Fruit fly (Drosophila melanogaster): ENCODE data around the gene CG13658.

The CG13658 gene

DNA sequence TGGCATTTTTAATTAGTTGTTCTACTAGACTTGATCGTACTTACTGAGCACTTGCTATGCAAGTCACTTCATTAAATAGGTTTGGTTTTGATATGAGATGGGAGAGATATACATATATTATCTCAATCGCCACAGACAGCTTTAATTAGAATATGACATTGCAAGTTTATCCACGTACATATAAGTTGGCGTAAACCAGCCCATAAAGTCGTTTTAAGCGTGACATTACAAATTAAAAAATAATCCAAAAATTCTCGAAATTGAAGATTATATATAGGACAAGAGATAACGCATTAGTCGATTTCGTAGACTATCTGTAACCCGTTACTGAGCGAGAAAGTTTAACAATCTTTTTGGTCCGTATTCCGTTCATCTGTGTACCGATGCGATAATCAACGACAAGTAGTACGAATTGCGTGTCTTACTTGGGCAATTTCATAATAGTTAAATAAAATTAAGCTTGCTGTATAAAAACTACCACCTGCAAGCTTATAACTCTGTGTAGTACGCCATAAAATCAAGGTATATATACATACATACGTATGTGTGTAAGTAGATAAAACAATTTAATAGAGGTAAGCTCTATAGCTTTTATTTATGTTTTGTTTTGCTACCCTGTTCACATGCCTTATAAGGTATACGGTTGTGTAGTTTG is 32.9 kb downstream of the CG13658 start, which contains the start of gene CG10560:
TSS of gene CG10560 (minus strand) at position 51 of the 655 bp plus-strand sequence.
- no peak for TF ChIP-seq CG8301 (tag; optimal IDR thresholded peaks at IDR 0.05)
- no peak for TF ChIP-seq CG14655 (GFP tag; optimal IDR thresholded peaks at IDR 0.05)
- no peak for TF ChIP-seq Pif1A (GFP tag; optimal IDR thresholded peaks at IDR 0.05)
- TF ChIP-seq Pif1B (GFP tag; optimal IDR thresholded peaks at IDR 0.05), result no peak
- no peak for TF ChIP-seq CG17806 (tag; optimal IDR thresholded peaks at IDR 0.05)
- TF ChIP-seq CG8159 (tag; optimal IDR thresholded peaks at IDR 0.05), result no peak
- no peak for TF ChIP-seq gl (tag; optimal IDR thresholded peaks at IDR 0.05)
- no peak for TF ChIP-seq Snoo (tag; optimal IDR thresholded peaks at IDR 0.05)
- TF ChIP-seq CG4496 (GFP tag; IDR thresholded peaks at IDR 0.05), result no peak

DNA sequence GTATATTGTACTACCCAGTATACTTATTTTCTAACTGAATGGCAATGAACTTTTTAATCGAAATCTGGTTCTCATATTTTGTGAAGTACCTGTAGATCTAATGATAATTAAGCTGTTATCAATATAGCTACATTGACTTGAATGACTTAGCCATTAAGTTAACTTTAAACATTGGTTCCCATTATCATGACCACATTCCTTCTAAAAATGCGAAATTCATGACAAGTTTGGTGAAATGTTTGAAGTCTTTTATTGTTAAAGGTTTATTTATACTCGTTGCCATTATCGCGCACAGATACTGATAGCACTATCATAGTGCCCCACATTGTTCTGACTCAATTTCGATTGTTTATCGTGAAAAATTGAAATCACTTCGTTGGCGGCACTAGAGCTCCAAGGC is 33.6 kb downstream of the CG13658 start:
- TF ChIP-seq CG8301 (tag; optimal IDR thresholded peaks at IDR 0.05) (no peak), CG10348 (GFP tag; IDR thresholded peaks at IDR 0.05) (no peak), Pif1A (GFP tag; optimal IDR thresholded peaks at IDR 0.05) (no peak), rn (GFP tag; IDR thresholded peaks at IDR 0.05) (no peak), CG4496 (GFP tag; IDR thresholded peaks at IDR 0.05) (no peak), EcR (GFP tag; optimal IDR thresholded peaks at IDR 0.05) (no peak), Ets98B (GFP tag; IDR thresholded peaks at IDR 0.05) (no peak), CG34367 (tag; optimal IDR thresholded peaks at IDR 0.05) (no peak), CG13204 (GFP tag; optimal IDR thresholded peaks at IDR 0.05) (no peak), CG15710 (tag; optimal IDR thresholded peaks at IDR 0.05) (no peak), Pif1B (GFP tag; optimal IDR thresholded peaks at IDR 0.05) (no peak), CG32121 (GFP tag; IDR thresholded peaks at IDR 0.05) (no peak), CG17806 (tag; optimal IDR thresholded peaks at IDR 0.05) (no peak), CG14655 (GFP tag; optimal IDR thresholded peaks at IDR 0.05) (no peak)

DNA sequence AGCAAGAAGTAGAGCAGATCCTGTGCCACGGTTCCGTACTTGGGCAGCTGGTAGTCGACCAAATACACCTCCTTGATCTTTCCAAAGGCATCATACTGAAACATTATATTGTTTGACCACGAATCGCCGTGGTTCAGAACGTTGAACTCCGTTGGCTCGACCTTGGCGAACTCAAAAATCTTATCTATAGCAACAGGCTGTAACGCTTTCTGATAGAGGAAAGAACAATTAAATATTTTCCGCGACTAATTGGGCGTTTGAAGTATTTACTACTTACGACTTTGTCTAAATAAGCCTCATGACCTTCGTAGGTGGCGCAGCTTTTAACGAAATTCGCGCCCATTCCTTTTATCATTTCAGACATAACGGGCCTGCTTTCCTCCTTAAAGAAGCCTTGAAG is 34.4 kb downstream of the CG13658 start:
- no peak for TF ChIP-seq CG8301 (tag; optimal IDR thresholded peaks at IDR 0.05)
- no peak for TF ChIP-seq Ets98B (GFP tag; IDR thresholded peaks at IDR 0.05)
- no peak for TF ChIP-seq CG17806 (tag; optimal IDR thresholded peaks at IDR 0.05)

DNA sequence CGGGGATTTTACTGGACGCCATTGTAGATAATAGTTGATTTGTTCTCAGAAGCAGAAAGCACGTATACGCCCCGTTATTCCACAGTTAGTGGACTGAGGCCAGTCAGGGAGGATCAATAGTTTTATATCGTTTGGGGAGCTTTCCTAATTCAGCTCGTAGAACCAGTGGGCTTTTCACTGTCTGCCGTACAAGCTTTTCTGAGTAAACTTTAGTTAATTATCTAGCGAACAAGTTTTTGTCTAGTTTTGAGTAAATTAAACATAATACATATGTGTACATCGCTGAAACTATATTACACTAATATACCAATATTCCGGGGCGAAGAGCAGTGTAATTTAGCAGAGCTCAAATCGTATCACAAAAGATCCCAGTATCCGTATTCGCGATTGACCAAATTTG is 35.4 kb downstream of the CG13658 start, which contains the start of gene CG10562:
TSS of gene CG10562 (minus strand) at position 101 of the 400 bp plus-strand sequence.
- TF ChIP-seq Ets98B (GFP tag; IDR thresholded peaks at IDR 0.05), result no peak
- TF ChIP-seq CG14655 (GFP tag; optimal IDR thresholded peaks at IDR 0.05), result no peak
- no peak for TF ChIP-seq CG32121 (GFP tag; IDR thresholded peaks at IDR 0.05)
- no peak for TF ChIP-seq CG8159 (tag; optimal IDR thresholded peaks at IDR 0.05)
- TF ChIP-seq fd96Ca (GFP tag; IDR thresholded peaks at IDR 0.05), result no peak
- no peak for TF ChIP-seq gl (tag; optimal IDR thresholded peaks at IDR 0.05)
- TF ChIP-seq CG34367 (tag; optimal IDR thresholded peaks at IDR 0.05), result no peak
- no peak for TF ChIP-seq Pif1B (GFP tag; optimal IDR thresholded peaks at IDR 0.05)
- TF ChIP-seq CG13204 (GFP tag; optimal IDR thresholded peaks at IDR 0.05), result no peak
- TF ChIP-seq CG9948 (tag; optimal IDR thresholded peaks at IDR 0.05), result no peak
- TF ChIP-seq Snoo (tag; optimal IDR thresholded peaks at IDR 0.05), result no peak
- TF ChIP-seq D1 (tag; optimal IDR thresholded peaks at IDR 0.05), result no peak
- no peak for TF ChIP-seq rn (GFP tag; IDR thresholded peaks at IDR 0.05)
- no peak for TF ChIP-seq CG12605 (GFP tag; IDR thresholded peaks at IDR 0.05)
- TF ChIP-seq CG15710 (tag; optimal IDR thresholded peaks at IDR 0.05), result no peak

DNA sequence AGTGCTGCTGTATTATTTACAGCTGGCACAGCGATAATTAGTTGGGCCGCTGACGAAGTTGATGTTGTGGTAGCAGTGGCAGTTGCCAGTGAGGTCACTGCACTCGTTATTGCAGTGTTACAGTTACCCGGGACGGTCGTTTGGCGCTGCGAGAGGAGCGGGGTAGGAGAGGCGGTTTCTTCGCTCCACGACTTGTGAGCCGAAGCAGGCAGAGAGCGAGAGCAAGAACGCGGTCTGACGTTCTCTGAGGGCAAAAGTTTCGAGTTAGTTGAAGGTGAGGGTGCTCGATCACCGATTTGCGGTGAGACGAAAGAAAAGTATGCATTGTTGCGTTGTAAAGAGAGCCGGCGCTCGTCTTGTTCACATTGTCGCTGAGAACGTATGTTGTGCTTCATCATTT is 41.3 kb downstream of the CG13658 start:
- TF ChIP-seq Ets98B (GFP tag; IDR thresholded peaks at IDR 0.05), result peak; percentile 47; the same call in 1 of the 2 replicates
- 0 out of 2 replicates have a peak, but pooled peaks have one; percentile 27 for TF ChIP-seq CG12605 (GFP tag; IDR thresholded peaks at IDR 0.05)

DNA sequence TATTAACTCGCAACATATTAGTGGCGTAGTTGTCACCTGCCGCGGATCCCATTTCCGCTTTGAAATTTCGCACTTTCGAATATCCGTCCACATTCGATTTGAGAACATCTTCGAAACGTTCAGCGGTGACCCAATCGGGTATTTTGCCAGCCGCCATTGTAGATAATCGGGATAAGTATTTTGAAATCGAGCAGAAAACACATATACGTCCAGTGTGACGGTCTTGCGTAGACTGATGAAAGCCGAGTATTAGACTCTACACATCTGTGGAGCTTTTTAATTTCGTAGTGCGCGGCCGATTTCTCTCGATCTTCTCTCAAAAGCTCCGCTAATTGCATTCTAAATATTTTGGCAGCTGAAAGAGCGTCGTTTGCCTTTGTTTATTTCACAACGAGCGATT is 41.8 kb downstream of the CG13658 start, which contains the start of gene CHKov1:
TSS of gene CHKov1 (minus strand) at position 238 of the 400 bp plus-strand sequence.
- TF ChIP-seq gl (tag; optimal IDR thresholded peaks at IDR 0.05) (no peak), CG32121 (GFP tag; IDR thresholded peaks at IDR 0.05) (0 out of 2 replicates have a peak, but pooled peaks have one; percentile 29), CG8159 (tag; optimal IDR thresholded peaks at IDR 0.05) (no peak), fd96Ca (GFP tag; IDR thresholded peaks at IDR 0.05) (no peak), CG8301 (tag; optimal IDR thresholded peaks at IDR 0.05) (no peak), CG4496 (GFP tag; IDR thresholded peaks at IDR 0.05) (peak; percentile 59; the same call in 2 of the 3 replicates), CG12605 (GFP tag; IDR thresholded peaks at IDR 0.05) (0 out of 2 replicates have a peak, but pooled peaks have one; percentile 20), Ets98B (GFP tag; IDR thresholded peaks at IDR 0.05) (peak; percentile 21; the same call in 1 of the 2 replicates), CG14655 (GFP tag; optimal IDR thresholded peaks at IDR 0.05) (no peak), Snoo (tag; optimal IDR thresholded peaks at IDR 0.05) (no peak)

DNA sequence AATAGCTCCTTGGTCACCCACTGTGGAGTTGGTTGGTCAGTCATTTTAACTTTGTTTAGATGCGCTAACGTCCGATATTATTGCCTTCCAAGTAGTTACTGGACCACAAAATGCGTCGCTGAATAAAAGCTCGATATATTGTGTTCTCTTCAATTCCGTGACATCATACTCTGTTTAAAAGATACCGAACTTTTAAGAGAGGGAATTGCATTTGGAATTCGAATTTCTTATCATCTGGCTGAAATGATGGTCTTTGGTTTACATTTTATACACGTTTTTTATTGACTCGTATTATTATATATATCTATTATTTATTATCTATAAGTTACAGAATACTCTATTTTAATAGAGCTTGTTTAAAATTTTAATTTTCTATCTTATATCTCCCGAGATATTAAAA is 43.8 kb downstream of the CG13658 start, which contains the start of gene CHKov2:
TSS of gene CHKov2 (minus strand) at position 101 of the 400 bp plus-strand sequence.
- no peak for TF ChIP-seq CG34367 (tag; optimal IDR thresholded peaks at IDR 0.05)
- TF ChIP-seq CG17806 (tag; optimal IDR thresholded peaks at IDR 0.05), result no peak
- TF ChIP-seq Pif1B (GFP tag; optimal IDR thresholded peaks at IDR 0.05), result no peak
- TF ChIP-seq EcR (GFP tag; optimal IDR thresholded peaks at IDR 0.05), result no peak
- no peak for TF ChIP-seq CG10348 (GFP tag; IDR thresholded peaks at IDR 0.05)
- no peak for TF ChIP-seq gl (tag; optimal IDR thresholded peaks at IDR 0.05)
- TF ChIP-seq D1 (tag; optimal IDR thresholded peaks at IDR 0.05), result no peak
- no peak for TF ChIP-seq CG13204 (GFP tag; optimal IDR thresholded peaks at IDR 0.05)
- no peak for TF ChIP-seq Ets98B (GFP tag; IDR thresholded peaks at IDR 0.05)
- TF ChIP-seq CG12605 (GFP tag; IDR thresholded peaks at IDR 0.05), result no peak
- TF ChIP-seq CG4496 (GFP tag; IDR thresholded peaks at IDR 0.05), result no peak
- no peak for TF ChIP-seq CG8159 (tag; optimal IDR thresholded peaks at IDR 0.05)

Measured in whole organism, pupa.